Fruit fly (Drosophila melanogaster) Kc167 (cell line): ENCODE results near the gene ENGase.

Source experiments
- Myc ChIP-seq: fragments of >200 bp; optimal IDR thresholded peaks from 2 replicates; lab custom pipeline; 2017; ENCODE audit warnings: missing external identifiers
- Sin3A ChIP-seq: fragments of >200 bp; optimal IDR thresholded peaks from 2 replicates; lab custom pipeline; 2018; ENCODE audit warnings: missing external identifiers
- h ChIP-seq: fragments of >200 bp; optimal IDR thresholded peaks from 3 replicates; lab custom pipeline; 2018; ENCODE audit warnings: missing external identifiers
- insv ChIP-seq: fragments of >200 bp; optimal IDR thresholded peaks from 3 replicates; lab custom pipeline; 2018; ENCODE audit warnings: missing external identifiers
- psq ChIP-seq: fragments of >200 bp; optimal IDR thresholded peaks from 2 replicates; lab custom pipeline; 2017; ENCODE audit warnings: missing external identifiers
- ttk ChIP-seq: sonication (Bioruptor generic); optimal IDR thresholded peaks from 2 replicates; lab custom pipeline; 2017; ENCODE audit warnings: missing external identifiers

ENGase gene

DNA sequence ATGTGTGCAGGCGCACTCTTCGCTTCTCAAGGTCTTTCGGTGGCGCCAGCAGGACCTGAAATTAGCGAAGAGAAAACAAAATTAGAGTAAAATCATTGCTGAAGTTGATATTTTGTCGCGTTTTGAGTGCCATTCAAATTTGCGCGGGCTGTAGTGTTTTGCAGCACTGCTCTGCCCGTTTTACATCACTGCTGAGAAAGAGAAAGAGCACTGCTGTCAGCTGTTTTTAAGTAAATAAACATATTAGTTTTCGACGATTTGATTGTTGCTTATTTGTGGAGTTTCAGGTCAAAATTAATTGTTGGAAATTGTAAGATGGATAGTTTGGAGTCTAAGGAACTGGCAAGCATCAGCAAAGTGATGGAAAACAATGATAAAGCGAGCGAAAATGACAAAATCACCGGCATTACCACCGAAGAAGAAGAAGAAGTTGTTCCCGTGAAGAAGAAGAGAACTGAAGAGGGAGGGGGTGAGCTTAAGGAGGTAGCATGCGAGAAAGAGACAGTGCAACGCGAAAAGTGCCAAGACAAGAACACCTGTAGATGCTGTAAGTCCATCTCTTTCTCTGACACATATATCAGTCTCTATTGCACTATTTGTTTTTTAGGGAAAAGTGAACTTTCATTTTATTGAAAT is at the start of gene ENGase:
Gene ENGase (plus strand): TSS at position 282 of the 636 bp plus-strand sequence.
- TF ChIP-seq insv (no peak), h (no peak)

DNA sequence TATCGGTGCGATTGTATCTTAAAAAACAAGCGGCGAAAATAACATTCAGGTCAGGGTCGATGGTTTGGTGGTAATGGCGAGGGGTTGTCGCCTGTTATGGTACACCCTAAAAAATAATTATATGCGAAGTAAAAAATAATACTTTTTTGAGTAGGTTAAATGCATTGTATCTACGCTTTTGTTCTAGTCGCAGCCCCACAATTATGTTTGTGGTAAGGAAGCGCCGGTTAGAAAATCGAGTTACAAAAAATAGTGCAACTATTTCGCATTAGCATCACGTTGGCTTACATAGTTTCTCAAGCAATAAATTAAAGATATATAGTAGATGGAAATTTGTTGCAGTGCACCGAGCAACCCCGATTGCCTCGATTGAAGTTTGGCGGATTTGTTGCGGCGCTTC is 44.0 kb upstream of the ENGase start:
- no peak for TF ChIP-seq ttk (lab: Kevin White, UChicago)
- TF ChIP-seq psq (lab: Kevin White, UChicago): no peak
- no peak for TF ChIP-seq insv
- no peak for TF ChIP-seq h
- TF ChIP-seq Myc (lab: Kevin White, UChicago): no peak
- no peak for TF ChIP-seq Sin3A (lab: Kevin White, UChicago)

dm6 chrX:17382995-17383394 is 40.4 kb upstream of the ENGase start:
- TF ChIP-seq psq (lab: Kevin White, UChicago) (no peak), h (no peak), Sin3A (lab: Kevin White, UChicago) (no peak), ttk (lab: Kevin White, UChicago) (no peak), insv (no peak), Myc (lab: Kevin White, UChicago) (no peak)

dm6 chrX:17397103-17397711 is 26.2 kb upstream of the ENGase start, which contains the start of gene B-H1:
B-H1 (plus strand) TSS chrX:17397478.
- TF ChIP-seq insv (no peak), h (no peak), Myc (lab: Kevin White, UChicago) (no peak), psq (lab: Kevin White, UChicago) (no peak), Sin3A (lab: Kevin White, UChicago) (no peak), ttk (lab: Kevin White, UChicago) (no peak)

DNA sequence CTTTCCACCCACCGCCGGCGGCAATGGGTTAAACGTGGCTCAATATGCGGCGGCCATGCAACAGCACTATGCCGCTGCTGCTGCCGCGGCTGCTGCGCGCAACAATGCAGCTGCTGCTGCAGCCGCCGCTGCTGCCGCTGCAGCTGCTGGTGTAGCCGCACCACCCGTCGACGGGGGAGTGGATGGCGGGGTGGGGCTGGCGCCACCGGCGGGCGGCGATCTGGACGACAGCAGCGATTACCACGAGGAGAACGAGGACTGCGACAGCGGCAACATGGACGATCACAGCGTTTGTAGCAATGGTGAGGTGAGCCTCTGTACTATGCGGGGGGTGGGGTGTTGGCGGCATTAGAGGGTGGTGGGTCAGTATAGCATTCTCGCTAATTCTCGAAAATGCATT is 25.2 kb upstream of the ENGase start:
- TF ChIP-seq psq (lab: Kevin White, UChicago) (no peak), insv (no peak), h (no peak), ttk (lab: Kevin White, UChicago) (no peak), Sin3A (lab: Kevin White, UChicago) (no peak), Myc (lab: Kevin White, UChicago) (no peak)

- TF ChIP-seq Sin3A (lab: Kevin White, UChicago) (no peak), h (no peak), insv (no peak), Myc (lab: Kevin White, UChicago) (no peak), ttk (lab: Kevin White, UChicago) (no peak), psq (lab: Kevin White, UChicago) (no peak)
Measured at dm6 chrX:17404883-17405282, 18.5 kb upstream of the ENGase start.

DNA sequence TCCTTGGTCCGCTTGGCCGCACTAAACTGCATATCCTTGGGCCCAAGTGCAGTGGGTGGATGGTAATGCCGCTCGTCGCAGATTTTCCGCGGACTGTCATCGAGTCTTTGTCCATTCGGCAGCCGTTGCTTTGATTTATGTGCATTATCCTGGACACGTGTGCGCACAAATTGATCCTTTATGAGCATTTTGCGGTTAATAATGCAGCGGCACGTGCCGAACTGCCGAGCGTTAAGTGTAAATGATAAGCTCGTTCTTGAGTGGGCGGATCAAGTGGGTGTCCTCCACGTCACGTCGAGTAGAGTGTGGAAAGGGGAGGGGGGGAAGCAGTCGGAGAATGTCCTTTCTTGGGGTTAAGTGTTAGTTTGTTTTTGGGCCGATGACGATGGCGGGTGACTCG is 15.7 kb upstream of the ENGase start:
- TF ChIP-seq Myc (lab: Kevin White, UChicago) (no peak), psq (lab: Kevin White, UChicago) (no peak), Sin3A (lab: Kevin White, UChicago) (no peak), ttk (lab: Kevin White, UChicago) (no peak), insv (no peak), h (no peak)

DNA sequence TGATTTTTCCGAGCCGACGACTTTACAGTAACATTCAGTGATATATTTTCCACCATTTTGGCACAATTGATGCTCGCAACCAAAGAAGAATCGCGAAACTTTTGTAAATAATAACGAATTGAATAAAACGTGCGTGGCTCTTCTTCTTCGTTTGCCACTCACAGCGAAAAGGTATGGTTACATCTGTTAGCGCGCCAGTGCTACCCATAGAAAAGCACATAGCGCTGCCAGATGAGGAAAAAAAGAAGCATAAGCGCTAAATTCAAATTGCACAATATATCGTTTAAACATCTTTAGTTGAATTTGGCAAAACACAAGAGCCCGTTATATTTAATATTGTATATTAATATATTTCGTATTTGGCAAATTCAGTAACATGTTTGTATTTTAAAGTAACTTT is 1.4 kb upstream of the ENGase start, which contains the start of gene CG8611:
Gene CG8611 (minus strand): TSS at position 159 of the 400 bp plus-strand sequence.
- no peak for TF ChIP-seq insv
- TF ChIP-seq psq (lab: Kevin White, UChicago): no peak
- TF ChIP-seq Myc (lab: Kevin White, UChicago): no peak
- TF ChIP-seq Sin3A (lab: Kevin White, UChicago): no peak
- no peak for TF ChIP-seq h
- TF ChIP-seq ttk (lab: Kevin White, UChicago): no peak

dm6 chrX:17424383-17424782 is 992 bp downstream of the ENGase start:
- no peak for TF ChIP-seq insv

DNA sequence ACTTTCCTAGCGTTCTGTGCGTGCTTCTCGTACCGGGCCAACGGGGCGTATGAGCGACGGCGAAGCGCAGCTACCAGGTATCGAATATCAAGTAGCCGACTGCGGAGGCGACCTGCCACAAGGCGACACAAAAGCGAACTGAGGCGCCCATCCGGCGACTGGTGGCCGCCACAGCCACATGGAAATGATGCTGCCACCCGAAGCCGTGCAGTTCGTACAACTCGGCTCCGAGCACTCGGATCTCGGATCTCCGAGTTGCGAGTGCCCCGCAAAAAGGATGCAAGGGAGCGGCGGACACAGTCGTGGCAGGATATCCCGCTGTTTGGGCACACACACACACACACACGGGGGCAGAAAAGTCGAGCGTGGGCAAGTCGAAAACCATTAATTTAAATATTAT is 20.5 kb downstream of the ENGase start, which contains the start of the genes CG12994 and CG46464:
Gene CG12994 (minus strand): TSS at position 115 of the 400 bp plus-strand sequence.
Gene CG46464 (minus strand): TSS at position 115 of the 400 bp plus-strand sequence.
- TF ChIP-seq ttk (lab: Kevin White, UChicago) (no peak), Myc (lab: Kevin White, UChicago) (no peak), h (no peak), insv (no peak), psq (lab: Kevin White, UChicago) (no peak), Sin3A (lab: Kevin White, UChicago) (no peak)

- no peak for TF ChIP-seq psq (lab: Kevin White, UChicago)
- TF ChIP-seq h: no peak
- TF ChIP-seq Myc (lab: Kevin White, UChicago): no peak
- TF ChIP-seq ttk (lab: Kevin White, UChicago): no peak
- no peak for TF ChIP-seq Sin3A (lab: Kevin White, UChicago)
- TF ChIP-seq insv: no peak
Measured at dm6 chrX:17448674-17449073, 25.3 kb downstream of the ENGase start, which contains the start of gene p-cup. p-cup (minus strand) TSS chrX:17448774.

DNA sequence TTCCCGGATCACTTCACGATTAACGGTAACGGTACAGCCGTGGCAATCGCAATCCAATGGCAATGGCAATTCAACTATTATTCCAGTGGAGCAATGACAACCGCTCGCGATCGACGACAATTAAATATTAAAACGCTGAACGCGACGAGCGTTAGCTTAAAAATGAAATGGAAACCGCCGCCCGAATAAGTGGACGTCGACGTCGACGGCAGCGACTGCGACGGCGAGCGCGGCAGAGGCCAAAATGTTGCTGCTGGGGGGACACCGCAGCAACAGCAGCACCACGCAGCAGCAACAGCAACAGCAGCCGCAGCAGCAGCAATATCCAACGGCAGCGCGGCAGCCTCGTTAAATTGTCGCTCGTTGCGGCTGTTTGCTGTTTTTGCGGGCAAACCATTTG is 29.1 kb downstream of the ENGase start, which contains the start of gene CG8568:
Gene CG8568 (minus strand): TSS at position 101 of the 400 bp plus-strand sequence.
- no peak for TF ChIP-seq h
- TF ChIP-seq psq (lab: Kevin White, UChicago): no peak
- no peak for TF ChIP-seq ttk (lab: Kevin White, UChicago)
- TF ChIP-seq Sin3A (lab: Kevin White, UChicago): no peak
- no peak for TF ChIP-seq Myc (lab: Kevin White, UChicago)
- TF ChIP-seq insv: no peak
